Fruit fly (Drosophila melanogaster): ENCODE data around the gene p53.

p53 gene

dm6 chr3R:23067209-23067826, 13.4 kb upstream of the p53 start, which contains the start of gene CG17111 (continued):
- TF ChIP-seq HHEX (GFP tag; optimal IDR thresholded peaks at IDR 0.05) (peak; percentile 46), vfl (GFP tag; optimal IDR thresholded peaks at IDR 0.05) (no peak), CG4730 (GFP tag; IDR thresholded peaks at IDR 0.05) (0 out of 2 replicates have a peak, but pooled peaks have one; percentile 5), CG11504 (tag; optimal IDR thresholded peaks at IDR 0.05) (peak; percentile 78), CG4424 (GFP tag; optimal IDR thresholded peaks at IDR 0.05) (peak; percentile 26), CG10654 (GFP tag; optimal IDR thresholded peaks at IDR 0.05) (peak; percentile 12), CG14014 (GFP tag; IDR thresholded peaks at IDR 0.05) (no peak), slbo (GFP tag; IDR thresholded peaks at IDR 0.05) (0 out of 2 replicates have a peak, but pooled peaks have one; percentile 11), D (optimal IDR thresholded peaks at IDR 0.05) (no peak), D (GFP tag; optimal IDR thresholded peaks at IDR 0.05) (peak; percentile 27), ATbp (GFP tag; optimal IDR thresholded peaks at IDR 0.05) (peak; percentile 33), Hmr (GFP tag; optimal IDR thresholded peaks at IDR 0.05) (peak; percentile 37), CG13296 (GFP tag; optimal IDR thresholded peaks at IDR 0.05) (no peak), CG15269 (tag; optimal IDR thresholded peaks at IDR 0.05) (peak; percentile 52), CG8290 (GFP tag; optimal IDR thresholded peaks at IDR 0.05) (no peak), CG8290 (tag; optimal IDR thresholded peaks at IDR 0.05) (no peak), CG7556 (GFP tag; optimal IDR thresholded peaks at IDR 0.05) (peak; percentile 66), CG11695 (GFP tag; IDR thresholded peaks at IDR 0.05) (0 out of 3 replicates have a peak, but pooled peaks have one; percentile 12), Deaf1 (tag; optimal IDR thresholded peaks at IDR 0.05) (peak; percentile 8), CG7839 (tag; optimal IDR thresholded peaks at IDR 0.05) (peak; percentile 59), CG17385 (GFP tag; optimal IDR thresholded peaks at IDR 0.05) (peak; percentile 15), tgo (GFP tag; IDR thresholded peaks at IDR 0.05) (peak; percentile 17; the same call in 1 of the 3 replicates), pzg (GFP tag; optimal IDR thresholded peaks at IDR 0.05) (no peak), CoRest (tag; optimal IDR thresholded peaks at IDR 0.05) (peak; percentile 63), sens-2 (GFP tag; IDR thresholded peaks at IDR 0.05) (no peak), hkb (optimal IDR thresholded peaks at IDR 0.05) (no peak), hkb (GFP tag; IDR thresholded peaks at IDR 0.05) (peak; percentile 38; the same call in 1 of the 2 replicates), fd64A (GFP tag; optimal IDR thresholded peaks at IDR 0.05) (no peak), bab2 (GFP tag; optimal IDR thresholded peaks at IDR 0.05) (peak; percentile 5), Oli (tag; optimal IDR thresholded peaks at IDR 0.05) (peak; percentile 62), phol (tag; optimal IDR thresholded peaks at IDR 0.05) (peak; percentile 60), CG11560 (tag; IDR thresholded peaks at IDR 0.05) (no peak), Ets65A (GFP tag) (peak; percentile 68), tin (GFP tag; optimal IDR thresholded peaks at IDR 0.05) (peak; percentile 27), CG30403 (GFP tag; optimal IDR thresholded peaks at IDR 0.05) (peak; percentile 57), ase (GFP tag; IDR thresholded peaks at IDR 0.05) (no peak), ara (GFP tag; IDR thresholded peaks at IDR 0.05) (no peak)

dm6 chr3R:23061209-23061608, 7.3 kb upstream of the p53 start, which contains the start of the genes sav and Ublcp1:
Gene sav (minus strand): TSS chr3R:23061304.
Gene Ublcp1 (plus strand): TSS chr3R:23061493.
- TF ChIP-seq hbn (GFP tag; IDR thresholded peaks at IDR 0.05; ENCODE audit: partially characterized antibody) (peak; percentile 88), H2.0 (GFP tag; IDR thresholded peaks at IDR 0.05) (no peak), CG30403 (GFP tag; optimal IDR thresholded peaks at IDR 0.05) (peak; percentile 5), zen (tag; optimal IDR thresholded peaks at IDR 0.05) (peak; percentile 44), Myb (GFP tag; optimal IDR thresholded peaks at IDR 0.05) (no peak), CG9797 (GFP tag; optimal IDR thresholded peaks at IDR 0.05) (peak; percentile 71), Med (GFP tag) (peak; percentile 18), tin (GFP tag; optimal IDR thresholded peaks at IDR 0.05) (peak; percentile 44), MBD-R2 (GFP tag; IDR thresholded peaks at IDR 0.05) (peak; percentile 86), CG18619 (GFP tag; optimal IDR thresholded peaks at IDR 0.05) (no peak), crp (GFP tag; optimal IDR thresholded peaks at IDR 0.05) (peak in 1 of 2 experiments; percentile 76), Pdp1 (GFP tag; optimal IDR thresholded peaks at IDR 0.05) (no peak), NfI (GFP tag; optimal IDR thresholded peaks at IDR 0.05) (peak; percentile 11), peb (GFP tag; IDR thresholded peaks at IDR 0.05) (no peak), gt (GFP tag; IDR thresholded peaks at IDR 0.05) (no peak), Max (GFP tag; optimal IDR thresholded peaks at IDR 0.05) (peak; percentile 25), CG31224 (GFP tag; IDR thresholded peaks at IDR 0.05) (no peak), pb (GFP tag; optimal IDR thresholded peaks at IDR 0.05) (no peak)
